Fruit fly (Drosophila melanogaster): ENCODE results near the gene twe.
A peak's percentile ranks its signal among the peaks of the same experiment; 100 is the strongest.

twe gene

dm6 chr2L:16267159-16268065 lies 5.7 kb upstream of the twe start (continued):
- TF ChIP-seq Eip78C (GFP tag) (peak; percentile 76), Eip75B (GFP tag; optimal IDR thresholded peaks at IDR 0.05) (peak; percentile 54), CG8319 (GFP tag; optimal IDR thresholded peaks at IDR 0.05) (no peak)

- no peak for TF ChIP-seq vri (GFP tag; optimal IDR thresholded peaks at IDR 0.05)
- no peak for TF ChIP-seq net (GFP tag; optimal IDR thresholded peaks at IDR 0.05)
- no peak for TF ChIP-seq spab (GFP tag; optimal IDR thresholded peaks at IDR 0.05)
These were observed 2.0 kb upstream of the twe start for dm6 chr2L:16263723-16264122.

- TF ChIP-seq CG8319 (GFP tag; optimal IDR thresholded peaks at IDR 0.05), result peak; percentile 40
- peak; percentile 92 for TF ChIP-seq CG8119 (GFP tag; IDR thresholded peaks at IDR 0.05)
- no peak for TF ChIP-seq CG4318 (GFP tag; optimal IDR thresholded peaks at IDR 0.05)
- TF ChIP-seq Ets96B (tag; optimal IDR thresholded peaks at IDR 0.05), result peak; percentile 81
- TF ChIP-seq salr (GFP tag; optimal IDR thresholded peaks at IDR 0.05), result peak in 1 of 2 experiments; percentile 76
- peak; percentile 80 for TF ChIP-seq acj6 (GFP tag; optimal IDR thresholded peaks at IDR 0.05)
- TF ChIP-seq CG32006 (GFP tag; optimal IDR thresholded peaks at IDR 0.05), result peak; percentile 68
- TF ChIP-seq CG6163 (GFP tag; IDR thresholded peaks at IDR 0.05), result peak; percentile 93
- TF ChIP-seq topi (GFP tag; optimal IDR thresholded peaks at IDR 0.05), result peak; percentile 41
- peak; percentile 79 for TF ChIP-seq CG3032 (tag; optimal IDR thresholded peaks at IDR 0.05)
- TF ChIP-seq CG3919 (GFP tag; optimal IDR thresholded peaks at IDR 0.05), result peak; percentile 70
- TF ChIP-seq CG1621 (tag; optimal IDR thresholded peaks at IDR 0.05), result peak; percentile 2
- no peak for TF ChIP-seq CG6854 (GFP tag; optimal IDR thresholded peaks at IDR 0.05)
- TF ChIP-seq Sox14 (GFP tag; optimal IDR thresholded peaks at IDR 0.05), result peak; percentile 68
- peak; percentile 37 for TF ChIP-seq CG11762 (GFP tag; optimal IDR thresholded peaks at IDR 0.05; ENCODE audit: insufficient read depth)
- TF ChIP-seq Lpt (GFP tag; optimal IDR thresholded peaks at IDR 0.05), result peak; percentile 45
- TF ChIP-seq Sox15 (GFP tag; optimal IDR thresholded peaks at IDR 0.05), result peak; percentile 31
- peak; percentile 93 for TF ChIP-seq CG15336 (GFP tag; IDR thresholded peaks at IDR 0.05)
- TF ChIP-seq vri (GFP tag; optimal IDR thresholded peaks at IDR 0.05), result peak; percentile 24
- TF ChIP-seq dac (GFP tag; optimal IDR thresholded peaks at IDR 0.05), result no peak
- no peak; the same call in 1 of the 2 replicates for TF ChIP-seq Gug (GFP tag; IDR thresholded peaks at IDR 0.05)
- TF ChIP-seq Hr38 (GFP tag; optimal IDR thresholded peaks at IDR 0.05), result no peak
- TF ChIP-seq lz (GFP tag; optimal IDR thresholded peaks at IDR 0.05), result peak; percentile 34
- TF ChIP-seq fd59A (GFP tag; optimal IDR thresholded peaks at IDR 0.05), result no peak
- TF ChIP-seq Hr4 (GFP tag; optimal IDR thresholded peaks at IDR 0.05), result peak; percentile 69
- TF ChIP-seq CG6808 (GFP tag; optimal IDR thresholded peaks at IDR 0.05), result peak; percentile 56
- peak; percentile 77 for TF ChIP-seq CG10631 (GFP tag; optimal IDR thresholded peaks at IDR 0.05)
- TF ChIP-seq Sox102F (GFP tag; optimal IDR thresholded peaks at IDR 0.05), result no peak
- peak; percentile 74 for TF ChIP-seq CG6792 (GFP tag; optimal IDR thresholded peaks at IDR 0.05)
- TF ChIP-seq ss (GFP tag; optimal IDR thresholded peaks at IDR 0.05), result peak; percentile 13 to 54
- peak; percentile 15 for TF ChIP-seq Eip75B (GFP tag; optimal IDR thresholded peaks at IDR 0.05)
- peak; percentile 61 for TF ChIP-seq CG10669 (GFP tag; optimal IDR thresholded peaks at IDR 0.05)
- TF ChIP-seq CG7368 (GFP tag; optimal IDR thresholded peaks at IDR 0.05), result peak; percentile 65
- peak; percentile 79 for TF ChIP-seq net (GFP tag; optimal IDR thresholded peaks at IDR 0.05)
- TF ChIP-seq Blimp-1 (GFP tag; optimal IDR thresholded peaks at IDR 0.05), result peak; percentile 39
- TF ChIP-seq Hr39 (GFP tag; optimal IDR thresholded peaks at IDR 0.05), result no peak
- TF ChIP-seq Eip93F (GFP tag; optimal IDR thresholded peaks at IDR 0.05), result peak; percentile 58
- TF ChIP-seq CG11902 (GFP tag; optimal IDR thresholded peaks at IDR 0.05), result no peak
- TF ChIP-seq Ets21C (GFP tag; optimal IDR thresholded peaks at IDR 0.05), result no peak
- peak; percentile 36 for TF ChIP-seq Smox (GFP tag; optimal IDR thresholded peaks at IDR 0.05)
- peak; percentile 58 for TF ChIP-seq fkh (GFP tag; optimal IDR thresholded peaks at IDR 0.05)
- no peak for TF ChIP-seq spab (GFP tag; optimal IDR thresholded peaks at IDR 0.05)
These were observed 4.2 kb downstream of the twe start, which contains the start of the genes PRL-1 and EndoGI for dm6 chr2L:16257227-16258071. Gene PRL-1 (minus strand): TSS chr2L:16257606. Gene EndoGI (plus strand): TSS chr2L:16257688.

Data from whole organism, prepupa.